Worm (Caenorhabditis elegans): ENCODE results near the gene nlp-17.

DNA sequence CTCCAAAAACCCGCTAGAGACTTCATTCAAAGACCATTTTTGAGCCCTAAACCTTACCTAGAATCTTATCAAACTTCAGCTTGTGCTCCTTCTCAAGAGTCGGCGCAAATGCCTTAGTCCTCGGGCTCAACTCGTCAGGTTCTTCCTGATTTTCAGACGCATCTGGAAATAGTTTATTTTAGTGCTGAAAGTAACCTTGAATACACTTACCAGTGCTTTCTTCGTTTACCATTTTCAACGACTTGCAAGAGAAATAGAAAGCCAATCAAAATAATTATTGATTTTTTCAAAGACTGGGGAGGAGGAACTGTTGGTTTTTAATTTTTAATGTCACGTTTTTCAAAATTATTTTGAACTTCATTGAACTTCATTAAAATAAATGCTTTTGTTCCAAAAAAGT is 33.6 kb downstream of the nlp-17 start, which contains the start of the genes ttbk-8.1 and Y38H8A.4:
- TF ChIP-seq hmg-4 (GFP tag; optimal IDR thresholded peaks at IDR 0.05) (no peak), hmbx-1 (tag; optimal IDR thresholded peaks at IDR 0.05) (no peak), tra-4 (tag; optimal IDR thresholded peaks at IDR 0.05) (no peak), ama-1 (optimal IDR thresholded peaks at IDR 0.05) (no peak), tbx-11 (GFP tag; IDR thresholded peaks at IDR 0.05) (no peak), ets-7 (tag; optimal IDR thresholded peaks at IDR 0.05) (no peak), flt-1 (GFP tag; IDR thresholded peaks at IDR 0.05) (no peak)
